Worm (Caenorhabditis elegans) whole organism, L1 larva: ENCODE measurements around the gene F22F7.12.

Experiments
- F16B12.6 ChIP-seq: fragments of 150-350 bp; optimal IDR thresholded peaks from 2 replicates; lab custom pipeline; 2014; ENCODE audit warnings: missing biosample characterization, missing genetic modification characterization
- Y116A8C.19 ChIP-seq: sonication (generic microtip); optimal IDR thresholded peaks from 2 replicates; lab custom pipeline; 2016; ENCODE audit warnings: missing compliant biosample characterization, missing genetic modification characterization, borderline replicate concordance
- alr-1 ChIP-seq: fragments of 200-800 bp; sonication (Bioruptor generic); optimal IDR thresholded peaks from 2 replicates; lab custom pipeline; 2018; ENCODE audit warnings: borderline replicate concordance, mild to moderate bottlenecking, missing genetic modification characterization, missing compliant biosample characterization
- ceh-8 ChIP-seq: fragments of 200-800 bp; sonication (Bioruptor generic); optimal IDR thresholded peaks from 2 replicates; lab custom pipeline; 2018; ENCODE audit warnings: mild to moderate bottlenecking, missing genetic modification characterization, moderate library complexity, missing compliant biosample characterization
- efl-1 ChIP-seq, 4 experiments: fragments of 150-350 bp; optimal IDR thresholded peaks in 3 of 4; peaks in 1 of 4; 1 replicate in 1 of 4; 2 replicates in 3 of 4; lab custom pipeline; 2014; ENCODE audit warnings: missing biosample characterization in 2 of 4, missing genetic modification characterization in 2 of 4, missing genetic modification reagents in 2 of 4
- egl-13 ChIP-seq: sonication (generic microtip); optimal IDR thresholded peaks from 2 replicates; lab custom pipeline; 2016; ENCODE audit warnings: missing genotype, missing genetic modification reagents, missing genetic modification characterization, missing compliant biosample characterization
- elt-2 ChIP-seq: sonication (generic microtip); optimal IDR thresholded peaks from 2 replicates; lab custom pipeline; 2016; ENCODE audit warnings: missing genetic modification characterization, mild to moderate bottlenecking, inconsistent platforms, missing compliant biosample characterization, missing genetic modification reagents
- elt-3 ChIP-seq, 6 experiments: fragments of 150-350 bp in 1 of 6; sonication (generic microtip); optimal IDR thresholded peaks; 2 replicates each; lab custom pipeline; 2017 to 2018; ENCODE audit warnings: missing biosample characterization in 6 of 6, missing genetic modification characterization in 6 of 6, inconsistent platforms in 1 of 6
- fkh-8 ChIP-seq: sonication (generic microtip); optimal IDR thresholded peaks from 2 replicates; lab custom pipeline; 2016; ENCODE audit warnings: mild to moderate bottlenecking, missing genetic modification characterization, missing compliant biosample characterization
- hpl-2 ChIP-seq: fragments of 150-350 bp; optimal IDR thresholded peaks from 2 replicates; lab custom pipeline; 2014; ENCODE audit warnings: missing biosample characterization, missing genetic modification reagents, missing genetic modification characterization
- irx-1 ChIP-seq: sonication (generic microtip); optimal IDR thresholded peaks from 2 replicates; lab custom pipeline; 2016; ENCODE audit warnings: missing genetic modification characterization, missing compliant biosample characterization
- isw-1 ChIP-seq: fragments of 200-800 bp; sonication (Bioruptor generic); IDR thresholded peaks from 2 replicates; pipeline ENCODE4 v1.3.6; 2022; ENCODE audit warnings: missing genetic modification characterization, missing compliant biosample characterization
- lin-13 ChIP-seq: fragments of 150-350 bp; optimal IDR thresholded peaks from 2 replicates; lab custom pipeline; 2014; ENCODE audit warnings: missing biosample characterization, missing genetic modification reagents, missing genetic modification characterization
- lin-15B ChIP-seq: fragments of 150-350 bp; sonication (generic microtip); optimal IDR thresholded peaks from 3 replicates; lab custom pipeline; 2014; ENCODE audit warnings: missing biosample characterization, missing genetic modification characterization
- lin-35 ChIP-seq, 2 experiments: fragments of 150-350 bp; optimal IDR thresholded peaks; 2 replicates each; lab custom pipeline; 2014; ENCODE audit warnings: missing biosample characterization in 2 of 2, missing genetic modification characterization in 2 of 2, missing genetic modification reagents in 2 of 2
- lin-39 ChIP-seq: fragments of 150-350 bp; optimal IDR thresholded peaks from 2 replicates; lab custom pipeline; 2014; ENCODE audit warnings: missing biosample characterization, missing genetic modification reagents, missing genetic modification characterization
- nhr-11 ChIP-seq: fragments of 150-350 bp; optimal IDR thresholded peaks from 2 replicates; lab custom pipeline; 2014; ENCODE audit warnings: missing biosample characterization, missing genetic modification characterization
- nhr-20 ChIP-seq: sonication (generic microtip); optimal IDR thresholded peaks from 2 replicates; lab custom pipeline; 2016; ENCODE audit warnings: mild to moderate bottlenecking, missing genetic modification characterization, missing compliant biosample characterization
- nhr-28 ChIP-seq: fragments of 150-350 bp; optimal IDR thresholded peaks from 2 replicates; lab custom pipeline; 2014; ENCODE audit warnings: missing biosample characterization, missing genetic modification characterization
- nhr-71 ChIP-seq: sonication (generic microtip); optimal IDR thresholded peaks from 2 replicates; lab custom pipeline; 2016; ENCODE audit warnings: mild to moderate bottlenecking, missing genetic modification characterization, moderate library complexity, missing compliant biosample characterization
- nhr-85 ChIP-seq: sonication (generic microtip); peaks from one replicate; lab custom pipeline; 2016; ENCODE audit warnings: missing genetic modification characterization, inconsistent platforms, missing compliant biosample characterization
- pag-3 ChIP-seq: sonication (generic microtip); optimal IDR thresholded peaks from 2 replicates; lab custom pipeline; 2017; ENCODE audit warnings: missing genetic modification characterization, mild to moderate bottlenecking, missing compliant biosample characterization, antibody characterized with exemption, borderline replicate concordance; ENCODE audit not compliant: insufficient read depth
- pqm-1 ChIP-seq: sonication (generic microtip); optimal IDR thresholded peaks from 3 replicates; lab custom pipeline; 2017; ENCODE audit warnings: missing biosample characterization, missing genetic modification characterization
- rnt-1 ChIP-seq: sonication (generic microtip); optimal IDR thresholded peaks from 2 replicates; lab custom pipeline; 2016; ENCODE audit warnings: mild to moderate bottlenecking, missing genetic modification characterization, moderate library complexity, missing compliant biosample characterization
- snpc-4 ChIP-seq: fragments of 150-350 bp; optimal IDR thresholded peaks from 2 replicates; lab custom pipeline; 2014; ENCODE audit warnings: missing biosample characterization, missing genetic modification characterization
- tbx-2 ChIP-seq: sonication (generic microtip); optimal IDR thresholded peaks from 2 replicates; lab custom pipeline; 2016; ENCODE audit warnings: missing genetic modification characterization, missing compliant biosample characterization
- tlp-1 ChIP-seq: fragments of 150-350 bp; optimal IDR thresholded peaks from 2 replicates; lab custom pipeline; 2014; ENCODE audit warnings: missing biosample characterization, missing genetic modification characterization
- unc-30 ChIP-seq: sonication (generic microtip); optimal IDR thresholded peaks from 2 replicates; lab custom pipeline; 2017; ENCODE audit warnings: missing biosample characterization, missing genetic modification characterization
- vab-15 ChIP-seq: sonication (generic microtip); optimal IDR thresholded peaks from 2 replicates; lab custom pipeline; 2017; ENCODE audit warnings: missing genotype, mild to moderate bottlenecking, missing genetic modification characterization, missing compliant biosample characterization
- xbp-1 ChIP-seq: sonication (generic microtip); optimal IDR thresholded peaks from 2 replicates; lab custom pipeline; 2016; ENCODE audit warnings: missing genetic modification characterization, missing compliant biosample characterization
- zag-1 ChIP-seq: fragments of 150-350 bp; optimal IDR thresholded peaks from 2 replicates; lab custom pipeline; 2014; ENCODE audit warnings: missing biosample characterization, missing genetic modification characterization
- zip-4 ChIP-seq: fragments of 200-800 bp; sonication (Bioruptor generic); optimal IDR thresholded peaks from 2 replicates; lab custom pipeline; 2018; ENCODE audit warnings: mild to moderate bottlenecking, missing genetic modification characterization, moderate library complexity, missing compliant biosample characterization

The F22F7.12 gene

ce11 chrV:2150876-2151275 lies 6.6 kb upstream of the F22F7.12 start, which contains the start of gene C45H4.13:
Gene C45H4.13, minus strand, starts transcription at chrV:2150976.
- TF ChIP-seq Y116A8C.19 (no peak), snpc-4 (tag; lab: Kevin White, UChicago) (no peak), lin-35 (GFP tag; optimal IDR thresholded peaks at IDR 0.05; lab: Kevin White, UChicago) (no peak), lin-39 (tag; lab: Kevin White, UChicago) (no peak), rnt-1 (tag; lab: Kevin White, UChicago) (no peak), pqm-1 (tag; lab: Kevin White, UChicago) (no peak), zag-1 (tag; lab: Kevin White, UChicago) (no peak), hpl-2 (GFP tag; lab: Kevin White, UChicago) (no peak), isw-1 (GFP tag; lab: Robert Waterston, UW) (no peak), fkh-8 (tag; lab: Kevin White, UChicago) (no peak), F16B12.6 (tag; lab: Kevin White, UChicago) (no peak), lin-15B (tag; lab: Kevin White, UChicago) (no peak), nhr-71 (tag; lab: Kevin White, UChicago) (no peak), nhr-20 (tag; lab: Kevin White, UChicago) (no peak), irx-1 (tag; lab: Kevin White, UChicago) (no peak), nhr-85 (tag; lab: Kevin White, UChicago) (no peak), zip-4 (GFP tag; lab: Kevin White, UChicago) (no peak), lin-13 (no peak), egl-13 (tag; lab: Kevin White, UChicago) (no peak), vab-15 (tag; lab: Kevin White, UChicago) (no peak)
- TF ChIP-seq, all 84 proteins: peak for 0

DNA sequence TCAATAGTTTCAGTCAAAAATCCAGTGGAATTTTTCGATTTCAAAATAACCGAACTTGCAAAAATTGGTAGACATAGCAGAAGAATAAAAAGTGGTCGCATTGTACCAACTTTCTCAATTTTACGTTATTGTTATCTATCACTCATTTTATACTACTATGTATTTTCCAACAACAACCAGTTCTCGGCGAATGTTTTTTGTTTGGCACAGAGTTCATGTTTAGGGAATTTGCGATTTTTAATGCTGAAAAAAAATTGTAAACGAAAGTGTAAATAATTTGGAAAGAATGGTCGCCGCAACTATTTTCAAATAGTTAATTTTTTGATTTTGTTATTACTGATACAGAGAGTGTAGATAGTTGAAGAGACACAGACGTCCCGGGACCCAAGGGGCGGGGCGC lies 5.1 kb upstream of the F22F7.12 start, which contains the start of gene C45H4.21:
Gene C45H4.21 (minus strand): TSS at position 101 of the 400 bp plus-strand sequence.
- no peak for TF ChIP-seq pag-3 (tag; lab: Kevin White, UChicago)
- no peak for TF ChIP-seq alr-1 (tag; lab: Kevin White, UChicago)
- no peak for TF ChIP-seq F16B12.6 (tag; lab: Kevin White, UChicago)
- TF ChIP-seq efl-1 (optimal IDR thresholded peaks at IDR 0.05; lab: Kevin White, UChicago) = no peak
- peak in 1 of 2 experiments; percentile 39 for TF ChIP-seq efl-1 (GFP tag; optimal IDR thresholded peaks at IDR 0.05 in 1 of 2; lab: Kevin White, UChicago)
- no peak for TF ChIP-seq nhr-28 (tag; lab: Kevin White, UChicago)

ce11 chrV:2146795-2147194 lies 2.5 kb upstream of the F22F7.12 start, which contains the start of gene srbc-20:
Gene srbc-20, plus strand, starts transcription at chrV:2147095.
- TF ChIP-seq elt-3 (tag; optimal IDR thresholded peaks at IDR 0.05; lab: Kevin White, UChicago) (peak in 1 of 6 experiments; percentile 3), nhr-71 (tag; lab: Kevin White, UChicago) (no peak)

DNA sequence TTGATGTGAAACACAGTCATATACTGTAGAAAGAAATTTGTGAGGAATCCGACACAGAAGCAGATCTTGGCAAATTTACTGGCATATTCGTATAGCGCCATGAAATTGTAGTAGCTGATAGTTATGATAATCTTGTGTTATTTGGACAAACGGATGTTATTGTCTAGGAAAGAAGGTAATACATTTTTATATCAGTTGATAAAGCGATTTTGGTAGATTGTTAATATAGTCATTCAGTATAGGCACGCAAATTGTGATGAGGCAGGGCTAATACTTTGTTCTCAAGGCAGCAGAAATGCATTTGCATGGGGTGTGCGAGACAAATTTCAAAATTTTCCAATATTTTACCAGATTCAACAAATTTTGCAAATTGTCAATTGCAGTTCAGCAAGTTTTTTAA lies 1.7 kb upstream of the F22F7.12 start, which contains the start of gene str-52:
Gene str-52 (minus strand): TSS at position 101 of the 400 bp plus-strand sequence.
- TF ChIP-seq efl-1 (optimal IDR thresholded peaks at IDR 0.05; lab: Kevin White, UChicago) (no peak), efl-1 (GFP tag; optimal IDR thresholded peaks at IDR 0.05 in 1 of 2; lab: Kevin White, UChicago) (peak in 1 of 2 experiments; percentile 28), nhr-11 (tag; lab: Kevin White, UChicago) (no peak)

ce11 chrV:2139918-2140317 lies 4.4 kb downstream of the F22F7.12 start, which contains the start of gene F22F7.7:
Gene F22F7.7, minus strand, starts transcription at chrV:2140042.
- TF ChIP-seq tlp-1 (no peak), zip-4 (GFP tag; lab: Kevin White, UChicago) (no peak), xbp-1 (tag; lab: Kevin White, UChicago) (no peak), elt-2 (tag; lab: Kevin White, UChicago) (no peak), unc-30 (tag; lab: Kevin White, UChicago) (no peak), nhr-28 (tag; lab: Kevin White, UChicago) (no peak), isw-1 (GFP tag; lab: Robert Waterston, UW) (no peak), ceh-8 (GFP tag; lab: Kevin White, UChicago) (no peak), pag-3 (tag; lab: Kevin White, UChicago) (no peak), tbx-2 (tag; lab: Kevin White, UChicago) (no peak)
